Worm (Caenorhabditis elegans) whole organism, young adult: Measurements from ENCODE around the gene F10E9.5.

Source experiments
- B0019.2 ChIP-seq: fragments of 200-800 bp; sonication (Bioruptor generic); conservative IDR thresholded peaks from 2 replicates; pipeline ENCODE4 v1.3.6; 2022; ENCODE audit warnings: missing genetic modification reagents, missing genetic modification characterization, missing compliant biosample characterization
- F57C9.4 ChIP-seq: sonication (generic microtip); optimal IDR thresholded peaks from 2 replicates; lab custom pipeline; 2017; ENCODE audit warnings: mild to moderate bottlenecking, missing genetic modification characterization, missing compliant biosample characterization
- Y67H2A.10 ChIP-seq: fragments of 200-800 bp; sonication (Bioruptor generic); conservative IDR thresholded peaks from 2 replicates; pipeline ENCODE4 v1.3.6; 2022; ENCODE audit warnings: missing genetic modification reagents, missing genetic modification characterization, missing compliant biosample characterization
- ama-1 ChIP-seq, 3 experiments: fragments of 150-350 bp in 1 of 3; sonication (generic microtip) in 2 of 3; optimal IDR thresholded peaks; 2 replicates each; lab custom pipeline; 2014 to 2018; ENCODE audit warnings: missing biosample characterization in 2 of 3, missing genetic modification characterization in 2 of 3, missing genetic modification reagents in 2 of 3
- bed-2 ChIP-seq: fragments of 200-800 bp; sonication (Bioruptor generic); IDR thresholded peaks from 2 replicates; pipeline ENCODE4 v1.3.6; 2022; ENCODE audit warnings: missing genetic modification reagents, missing genetic modification characterization, missing compliant biosample characterization
- ceh-100 ChIP-seq: fragments of 200-800 bp; sonication (Bioruptor generic); IDR thresholded peaks from 2 replicates; pipeline ENCODE4 v1.3.6; 2022; ENCODE audit warnings: missing genetic modification reagents, missing genetic modification characterization, missing compliant biosample characterization
- ekl-4 ChIP-seq: fragments of 200-800 bp; sonication (Bioruptor generic); IDR thresholded peaks from 2 replicates; pipeline ENCODE4 v1.3.6; 2022; ENCODE audit warnings: missing genetic modification reagents, missing genetic modification characterization, missing compliant biosample characterization
- pha-4 ChIP-seq: fragments of 150-350 bp; sonication (generic microtip); optimal IDR thresholded peaks from 2 replicates; lab custom pipeline; 2014; ENCODE audit warnings: missing biosample characterization, missing genetic modification reagents, missing genetic modification characterization
- unc-62 ChIP-seq: fragments of 150-350 bp; optimal IDR thresholded peaks from 2 replicates; lab custom pipeline; 2014; ENCODE audit warnings: missing biosample characterization, missing genetic modification reagents, missing genetic modification characterization
- ztf-6 ChIP-seq: fragments of 200-800 bp; sonication (Bioruptor generic); IDR thresholded peaks from 2 replicates; pipeline ENCODE4 v1.3.6; 2022; ENCODE audit warnings: missing genetic modification reagents, missing genetic modification characterization, missing compliant biosample characterization

DNA sequence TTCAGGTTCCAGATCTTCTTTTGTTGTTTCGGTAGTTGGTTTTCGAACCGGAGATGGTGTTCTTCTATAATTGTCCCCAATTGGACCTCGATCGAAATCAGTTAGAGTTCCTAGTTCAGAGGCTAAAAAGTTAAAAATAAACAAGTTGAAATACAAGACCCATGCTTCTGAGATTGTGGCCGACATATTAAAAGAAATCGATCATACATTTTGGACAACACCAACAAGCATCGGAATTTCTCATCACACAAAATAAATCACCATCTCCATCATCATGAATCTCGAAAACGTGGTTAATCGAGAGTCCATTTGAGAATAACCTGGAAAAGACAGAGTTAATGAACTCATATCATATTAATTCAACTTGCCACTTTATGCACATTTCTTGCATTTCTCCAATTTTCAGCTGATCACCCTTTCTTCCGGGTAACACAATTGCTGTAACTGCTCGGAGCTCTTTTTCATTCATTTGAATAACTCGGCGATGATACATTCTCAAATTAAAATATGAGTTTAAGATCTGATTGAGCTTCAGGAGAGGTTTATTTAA, 35.6 kb upstream of the F10E9.5 start, which contains the start of the genes mps-4 and F09G8.10:
- TF ChIP-seq F57C9.4 (tag; lab: Kevin White, UChicago) (no peak), ama-1 (optimal IDR thresholded peaks at IDR 0.05; lab: Kevin White, UChicago) (no peak), ama-1 (GFP tag; optimal IDR thresholded peaks at IDR 0.05; lab: Kevin White, UChicago) (no peak), pha-4 (tag; lab: Kevin White, UChicago) (no peak), ztf-6 (GFP tag; lab: Robert Waterston, UW) (no peak), unc-62 (GFP tag; lab: Kevin White, UChicago) (no peak), ceh-100 (GFP tag; lab: Robert Waterston, UW) (no peak), B0019.2 (GFP tag; lab: Robert Waterston, UW) (no peak), Y67H2A.10 (GFP tag; lab: Robert Waterston, UW) (no peak), bed-2 (GFP tag; lab: Robert Waterston, UW) (no peak), ekl-4 (GFP tag; lab: Robert Waterston, UW) (no peak)
